Worm (Caenorhabditis elegans): ENCODE data around the gene par-1.

ce11 chrV:14182860-14183259 lies 37.7 kb upstream of the par-1 start, which contains the start of gene cest-2.3:
- TF ChIP-seq nfya-1 (tag; optimal IDR thresholded peaks at IDR 0.05) (no peak), nhr-11 (tag; optimal IDR thresholded peaks at IDR 0.05) (no peak)
